Fruit fly (Drosophila melanogaster) whole organism, embryonic: ENCODE data around the gene TotB.

Experiments
- B-H2 ChIP-seq: fragments of 200-800 bp; sonication (Bioruptor generic); optimal IDR thresholded peaks from 2 replicates; lab custom pipeline; 2018; ENCODE audit warnings: missing biosample characterization, mild to moderate bottlenecking, missing genetic modification characterization
- CG10267 ChIP-seq: fragments of 200-800 bp; sonication (Bioruptor generic); optimal IDR thresholded peaks from 2 replicates; lab custom pipeline; 2018; ENCODE audit warnings: missing biosample characterization, mild to moderate bottlenecking, missing genetic modification characterization, moderate library complexity
- CG11247 ChIP-seq: fragments of 200-800 bp; sonication (Bioruptor generic); IDR thresholded peaks from 2 replicates; pipeline ENCODE4 v1.3.6; 2022; ENCODE audit warnings: missing biosample characterization, missing genetic modification characterization
- CG11456 ChIP-seq: fragments of 200-800 bp; sonication (Bioruptor generic); IDR thresholded peaks from 3 replicates; pipeline ENCODE4 v1.3.6; 2022; ENCODE audit warnings: missing biosample characterization, missing genetic modification characterization
- CG12071 ChIP-seq: fragments of 200-800 bp; sonication (Bioruptor generic); optimal IDR thresholded peaks from 3 replicates; lab custom pipeline; 2018; ENCODE audit warnings: missing biosample characterization, mild to moderate bottlenecking, missing genetic modification characterization
- CG13624 ChIP-seq: fragments of 200-800 bp; sonication (Bioruptor generic); optimal IDR thresholded peaks from 2 replicates; lab custom pipeline; 2016; ENCODE audit warnings: missing biosample characterization, missing genetic modification characterization
- CG1529 ChIP-seq: fragments of 200-800 bp; sonication (Bioruptor generic); optimal IDR thresholded peaks from 3 replicates; lab custom pipeline; 2018; ENCODE audit warnings: missing biosample characterization, missing genetic modification characterization
- CG1602 ChIP-seq: fragments of 200-800 bp; sonication (Bioruptor generic); optimal IDR thresholded peaks from 3 replicates; lab custom pipeline; 2016; ENCODE audit warnings: missing biosample characterization, missing genetic modification characterization
- CG2712 ChIP-seq: fragments of 200-800 bp; optimal IDR thresholded peaks from 3 replicates; lab custom pipeline; 2019; ENCODE audit warnings: missing biosample characterization, mild to moderate bottlenecking, missing genetic modification characterization, moderate library complexity
- CG3065 ChIP-seq: fragments of 200-800 bp; sonication (Bioruptor generic); optimal IDR thresholded peaks from 2 replicates; lab custom pipeline; 2016; ENCODE audit warnings: missing biosample characterization, missing genetic modification characterization
- CG32767 ChIP-seq: fragments of 200-800 bp; sonication (Bioruptor generic); IDR thresholded peaks from 2 replicates; pipeline ENCODE4 v1.3.6; 2022; ENCODE audit warnings: missing biosample characterization, missing genetic modification characterization
- CG4730 ChIP-seq: fragments of 200-800 bp; sonication (Bioruptor generic); IDR thresholded peaks from 2 replicates; pipeline ENCODE4 v1.3.6; 2022; ENCODE audit warnings: missing biosample characterization, missing genetic modification characterization
- CG6765 ChIP-seq: fragments of 200-800 bp; sonication (Bioruptor generic); optimal IDR thresholded peaks from 3 replicates; lab custom pipeline; 2017; ENCODE audit warnings: missing biosample characterization, mild to moderate bottlenecking, missing genetic modification characterization
- CG7271 ChIP-seq: fragments of 200-800 bp; sonication (Bioruptor generic); optimal IDR thresholded peaks from 2 replicates; lab custom pipeline; 2018; ENCODE audit warnings: missing biosample characterization, mild to moderate bottlenecking, missing genetic modification characterization, moderate library complexity
- CG8290 ChIP-seq, 3 experiments: fragments of 200-800 bp; sonication (Bioruptor generic); optimal IDR thresholded peaks; 2 replicates each; lab custom pipeline; 2016 to 2019; ENCODE audit warnings: missing biosample characterization in 3 of 3, missing genetic modification characterization in 3 of 3, mild to moderate bottlenecking in 2 of 3, moderate library complexity in 1 of 3
- CG8388 ChIP-seq: fragments of 200-800 bp; sonication (Bioruptor generic); optimal IDR thresholded peaks from 2 replicates; lab custom pipeline; 2019; ENCODE audit warnings: missing biosample characterization, mild to moderate bottlenecking, missing genetic modification characterization, moderate library complexity
- CG9932 ChIP-seq: fragments of 200-800 bp; sonication (Bioruptor generic); IDR thresholded peaks from 2 replicates; pipeline ENCODE4 v1.3.6; 2022; ENCODE audit warnings: missing biosample characterization, missing genetic modification characterization
- CoRest ChIP-seq: fragments of 200-800 bp; sonication (Bioruptor generic); optimal IDR thresholded peaks from 3 replicates; lab custom pipeline; 2018; ENCODE audit warnings: missing biosample characterization, mild to moderate bottlenecking, missing genetic modification characterization, moderate library complexity
- Dp ChIP-seq: fragments of 200-800 bp; sonication (Bioruptor generic); optimal IDR thresholded peaks from 2 replicates; lab custom pipeline; 2018; ENCODE audit warnings: missing biosample characterization, mild to moderate bottlenecking, missing genetic modification characterization, moderate library complexity
- E2f2 ChIP-seq: fragments of 200-800 bp; sonication (Bioruptor generic); IDR thresholded peaks from 2 replicates; pipeline ENCODE4 v1.3.6; 2022; ENCODE audit warnings: missing biosample characterization, missing genetic modification characterization
- Ets65A ChIP-seq: fragments of 200-800 bp; sonication (Bioruptor generic); peaks from one replicate; lab custom pipeline; 2016; ENCODE audit warnings: missing biosample characterization, missing genetic modification characterization
- Fer3 ChIP-seq: fragments of 200-800 bp; sonication (Bioruptor generic); optimal IDR thresholded peaks from 2 replicates; lab custom pipeline; 2018; ENCODE audit warnings: missing biosample characterization, mild to moderate bottlenecking, missing genetic modification characterization, moderate library complexity
- Kr ChIP-seq: fragments of 200-800 bp; sonication (Bioruptor generic); optimal IDR thresholded peaks from 2 replicates; lab custom pipeline; 2017; ENCODE audit warnings: missing biosample characterization, mild to moderate bottlenecking, missing genetic modification characterization
- MBD-R2 ChIP-seq: fragments of 200-800 bp; sonication (Bioruptor generic); IDR thresholded peaks from 2 replicates; pipeline ENCODE4 v1.3.6; 2022; ENCODE audit warnings: missing biosample characterization, missing genetic modification characterization
- MESR4 ChIP-seq: fragments of 200-800 bp; sonication (Bioruptor generic); optimal IDR thresholded peaks from 2 replicates; lab custom pipeline; 2018; ENCODE audit warnings: missing biosample characterization, mild to moderate bottlenecking, missing genetic modification characterization, moderate library complexity
- Myb ChIP-seq: fragments of 200-800 bp; sonication (Bioruptor generic); optimal IDR thresholded peaks from 2 replicates; lab custom pipeline; 2016; ENCODE audit warnings: missing biosample characterization, missing genetic modification characterization
- Nf-YA ChIP-seq: fragments of 200-800 bp; sonication (Bioruptor generic); IDR thresholded peaks from 2 replicates; pipeline ENCODE4 v1.3.6; 2022; ENCODE audit warnings: missing biosample characterization, missing genetic modification characterization
- Side ChIP-seq: fragments of 200-800 bp; sonication (Bioruptor generic); optimal IDR thresholded peaks from 2 replicates; lab custom pipeline; 2016; ENCODE audit warnings: missing biosample characterization, missing genetic modification characterization
- Trl ChIP-seq, 3 experiments: fragments of >200 bp in 2 of 3; fragments of 200-800 bp in 1 of 3; sonication (Bioruptor generic) in 1 of 3; optimal IDR thresholded peaks; 2 replicates in 1 of 3; 3 replicates in 2 of 3; lab custom pipeline; 2016 to 2017; ENCODE audit warnings: missing biosample characterization in 1 of 3, missing genetic modification characterization in 1 of 3
- abd-A ChIP-seq: fragments of 200-800 bp; sonication (Bioruptor generic); optimal IDR thresholded peaks from 3 replicates; lab custom pipeline; 2019; ENCODE audit warnings: missing biosample characterization, mild to moderate bottlenecking, missing genetic modification characterization, moderate library complexity
- ash1 ChIP-seq: fragments of 200-800 bp; sonication (Bioruptor generic); optimal IDR thresholded peaks from 2 replicates; lab custom pipeline; 2018; ENCODE audit warnings: missing biosample characterization, mild to moderate bottlenecking, missing genetic modification characterization
- bab2 ChIP-seq: fragments of 200-800 bp; sonication (Bioruptor generic); optimal IDR thresholded peaks from 2 replicates; lab custom pipeline; 2016; ENCODE audit warnings: missing biosample characterization, missing genetic modification characterization
- chn ChIP-seq: fragments of 200-800 bp; sonication (Bioruptor generic); optimal IDR thresholded peaks from 2 replicates; lab custom pipeline; 2016; ENCODE audit warnings: missing biosample characterization, missing genetic modification characterization
- crp ChIP-seq, 2 experiments: fragments of 200-800 bp; sonication (Bioruptor generic); optimal IDR thresholded peaks; 2 replicates in 1 of 2; 3 replicates in 1 of 2; lab custom pipeline; 2017; ENCODE audit warnings: missing biosample characterization in 2 of 2, missing genetic modification characterization in 2 of 2, mild to moderate bottlenecking in 1 of 2, moderate library complexity in 1 of 2
- cwo ChIP-seq: fragments of 200-800 bp; sonication (Bioruptor generic); optimal IDR thresholded peaks from 3 replicates; lab custom pipeline; 2017; ENCODE audit warnings: missing biosample characterization, missing genetic modification characterization, mild to moderate bottlenecking, moderate library complexity, missing genetic modification reagents
- gro ChIP-seq: fragments of 200-800 bp; sonication (Bioruptor generic); optimal IDR thresholded peaks from 2 replicates; lab custom pipeline; 2016; ENCODE audit warnings: missing biosample characterization, missing genetic modification characterization
- insv ChIP-seq, 2 experiments: fragments of 200-800 bp; sonication (Bioruptor generic); optimal IDR thresholded peaks; 3 replicates each; lab custom pipeline; 2016 to 2018; ENCODE audit warnings: missing biosample characterization in 2 of 2, missing genetic modification characterization in 2 of 2
- jigr1 ChIP-seq: fragments of 200-800 bp; sonication (Bioruptor generic); IDR thresholded peaks from 3 replicates; pipeline ENCODE4 v1.3.6; 2022; ENCODE audit warnings: missing biosample characterization, missing genetic modification characterization
- kah ChIP-seq: fragments of 200-800 bp; sonication (Bioruptor generic); optimal IDR thresholded peaks from 2 replicates; lab custom pipeline; 2018; ENCODE audit warnings: missing biosample characterization, mild to moderate bottlenecking, missing genetic modification characterization
- lbe ChIP-seq: fragments of 200-800 bp; sonication (Bioruptor generic); optimal IDR thresholded peaks from 2 replicates; lab custom pipeline; 2016; ENCODE audit warnings: missing biosample characterization, mild to moderate bottlenecking, missing genetic modification characterization
- nmo ChIP-seq: fragments of 200-800 bp; sonication (Bioruptor generic); optimal IDR thresholded peaks from 2 replicates; lab custom pipeline; 2018; ENCODE audit warnings: missing biosample characterization, mild to moderate bottlenecking, missing genetic modification characterization, moderate library complexity
- pzg ChIP-seq: fragments of 200-800 bp; sonication (Bioruptor generic); optimal IDR thresholded peaks from 3 replicates; lab custom pipeline; 2018; ENCODE audit warnings: missing biosample characterization, mild to moderate bottlenecking, missing genetic modification characterization, moderate library complexity
- repo ChIP-seq: fragments of 200-800 bp; sonication (Bioruptor generic); optimal IDR thresholded peaks from 2 replicates; lab custom pipeline; 2016; ENCODE audit warnings: missing biosample characterization, missing genetic modification characterization
- sug ChIP-seq: fragments of 200-800 bp; optimal IDR thresholded peaks from 2 replicates; lab custom pipeline; 2019; ENCODE audit warnings: missing biosample characterization, mild to moderate bottlenecking, missing genetic modification characterization, moderate library complexity
- tup ChIP-seq: fragments of 200-800 bp; sonication (Bioruptor generic); optimal IDR thresholded peaks from 2 replicates; lab custom pipeline; 2016; ENCODE audit warnings: missing biosample characterization, mild to moderate bottlenecking, missing genetic modification characterization, moderate library complexity
- wek ChIP-seq: fragments of 200-800 bp; sonication (Bioruptor generic); optimal IDR thresholded peaks from 3 replicates; lab custom pipeline; 2018; ENCODE audit warnings: missing biosample characterization, mild to moderate bottlenecking, missing genetic modification characterization, moderate library complexity

The TotB gene

DNA sequence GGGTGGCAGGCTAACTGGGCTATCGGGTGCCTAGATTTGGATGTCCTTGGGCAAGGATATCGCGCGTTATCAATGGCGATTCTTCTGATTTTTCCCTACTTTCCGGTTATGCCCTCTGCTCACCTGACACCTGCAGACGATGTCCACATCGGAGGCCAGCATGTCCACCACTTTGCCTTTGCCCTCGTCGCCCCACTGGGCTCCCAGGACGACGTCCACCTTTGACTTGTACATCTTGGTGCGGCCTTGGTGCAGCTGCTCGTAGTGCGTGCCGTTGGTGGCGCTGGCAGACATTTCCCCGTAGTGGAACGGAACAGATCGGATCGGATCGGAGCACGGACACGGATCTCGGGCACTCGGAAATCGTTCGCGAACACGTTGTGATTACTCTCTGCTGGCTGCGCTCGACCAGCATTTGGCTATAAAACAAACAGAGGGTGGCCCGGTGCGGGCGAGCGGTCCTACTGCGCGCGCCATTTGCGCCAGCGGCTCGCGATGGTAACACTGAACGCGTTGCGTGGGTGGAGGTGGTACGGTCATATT is 43.5 kb upstream of the TotB start, which contains the start of gene Adss (continued):
- peak; percentile 5 for TF ChIP-seq tup
- no peak for TF ChIP-seq CoRest (tag; lab: Kevin White, UChicago)
- no peak for TF ChIP-seq Kr (GFP tag; lab: Kevin White, UChicago)
- TF ChIP-seq kah (GFP tag; lab: Kevin White, UChicago), result peak; percentile 19
- no peak for TF ChIP-seq bab2 (GFP tag; lab: Kevin White, UChicago)
- no peak for TF ChIP-seq CG8290 (GFP tag; optimal IDR thresholded peaks at IDR 0.05; lab: Kevin White, UChicago)
- peak in 1 of 2 experiments; percentile 85 for TF ChIP-seq CG8290 (tag; optimal IDR thresholded peaks at IDR 0.05; lab: Kevin White, UChicago)
- peak; percentile 40 for TF ChIP-seq CG2712 (tag; lab: Kevin White, UChicago)
- no peak for TF ChIP-seq CG3065 (GFP tag; lab: Kevin White, UChicago)
- peak; percentile 35 for TF ChIP-seq CG13624 (GFP tag; lab: Kevin White, UChicago)
- TF ChIP-seq Fer3, result peak; percentile 22
- peak; percentile 51 for TF ChIP-seq gro (GFP tag; lab: Kevin White, UChicago)
- peak; percentile 13 for TF ChIP-seq wek (GFP tag; lab: Kevin White, UChicago)
- TF ChIP-seq B-H2 (GFP tag; lab: Kevin White, UChicago), result peak; percentile 34
- peak; percentile 43 for TF ChIP-seq Side (GFP tag; lab: Kevin White, UChicago)
- TF ChIP-seq CG9932 (GFP tag; lab: Robert Waterston, UW), result peak; percentile 10; the same call in 1 of the 2 replicates
- peak; percentile 29 for TF ChIP-seq nmo (GFP tag; lab: Kevin White, UChicago)
- peak in 1 of 2 experiments; percentile 26 for TF ChIP-seq Trl (optimal IDR thresholded peaks at IDR 0.05; lab: Kevin White, UChicago)
- TF ChIP-seq Trl (GFP tag; optimal IDR thresholded peaks at IDR 0.05; lab: Kevin White, UChicago), result peak; percentile 56
- no peak for TF ChIP-seq CG4730 (GFP tag; lab: Robert Waterston, UW)
- peak; percentile 67; the same call in 1 of the 3 replicates for TF ChIP-seq CG11456 (GFP tag; lab: Robert Waterston, UW)
- peak; percentile 32 for TF ChIP-seq sug (tag; lab: Kevin White, UChicago)
- TF ChIP-seq CG7271, result no peak
- TF ChIP-seq CG10267 (tag; lab: Kevin White, UChicago), result peak; percentile 18
- TF ChIP-seq jigr1 (GFP tag; lab: Robert Waterston, UW), result no peak
- peak; percentile 23 for TF ChIP-seq abd-A (tag; lab: Kevin White, UChicago)
- TF ChIP-seq MESR4 (GFP tag; lab: Kevin White, UChicago), result peak; percentile 71
- TF ChIP-seq CG1529 (GFP tag; lab: Kevin White, UChicago), result no peak
- TF ChIP-seq CG32767, result 0 out of 2 replicates have a peak, but pooled peaks have one; percentile 14
- peak in 1 of 2 experiments; percentile 6 for TF ChIP-seq insv (GFP tag; optimal IDR thresholded peaks at IDR 0.05; lab: Kevin White, UChicago)
- peak; percentile 48 for TF ChIP-seq CG6765 (GFP tag; lab: Kevin White, UChicago)
- peak; percentile 43 for TF ChIP-seq CG12071 (GFP tag; lab: Kevin White, UChicago)
- TF ChIP-seq lbe (GFP tag; lab: Kevin White, UChicago), result no peak
- peak; percentile 7 for TF ChIP-seq repo
- peak; percentile 30; the same call in 1 of the 2 replicates for TF ChIP-seq CG11247 (GFP tag; lab: Robert Waterston, UW)
- peak; percentile 35 for TF ChIP-seq chn (GFP tag; lab: Kevin White, UChicago)
- TF ChIP-seq cwo, result peak; percentile 28
- no peak for TF ChIP-seq CG1602 (GFP tag; lab: Kevin White, UChicago)

DNA sequence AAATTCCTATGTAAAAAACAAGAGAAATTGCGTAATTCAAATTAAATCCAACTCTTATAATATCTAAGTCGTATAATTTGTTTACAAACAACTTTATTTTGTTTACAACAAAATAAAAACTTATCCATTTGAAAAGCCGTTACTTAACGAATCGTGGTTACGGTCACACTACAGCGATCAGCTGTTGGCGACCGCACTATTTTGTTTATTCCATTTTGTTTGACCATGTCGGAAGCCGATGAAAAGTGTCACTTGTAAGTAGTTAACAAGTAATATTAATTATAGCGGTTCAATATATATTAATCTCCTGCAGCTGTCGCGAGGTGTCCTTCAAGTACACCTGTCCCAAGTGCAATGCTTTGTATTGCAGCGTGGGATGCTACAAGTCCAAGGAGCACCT is 42.8 kb upstream of the TotB start, which contains the start of gene CG31223:
TSS of gene CG31223 (plus strand) at position 165 of the 400 bp plus-strand sequence.
- TF ChIP-seq MBD-R2, result peak; percentile 38; the same call in 1 of the 2 replicates
- no peak for TF ChIP-seq ash1
- TF ChIP-seq Ets65A (GFP tag; lab: Kevin White, UChicago), result peak; percentile 52
- TF ChIP-seq pzg (GFP tag; lab: Kevin White, UChicago), result peak; percentile 9
- no peak for TF ChIP-seq CG8388 (GFP tag; lab: Kevin White, UChicago)
- peak; percentile 58 for TF ChIP-seq Myb (GFP tag; lab: Kevin White, UChicago)
- TF ChIP-seq E2f2 (GFP tag; lab: Robert Waterston, UW), result peak; percentile 18
- peak; percentile 14 to 80 for TF ChIP-seq crp (GFP tag; optimal IDR thresholded peaks at IDR 0.05; lab: Kevin White, UChicago)
- TF ChIP-seq Nf-YA, result no peak
- TF ChIP-seq Dp (GFP tag; lab: Kevin White, UChicago), result peak; percentile 10
- TF ChIP-seq MESR4 (GFP tag; lab: Kevin White, UChicago), result peak; percentile 7
